Worm (Caenorhabditis elegans): ENCODE measurements around the gene arf-1.

DNA sequence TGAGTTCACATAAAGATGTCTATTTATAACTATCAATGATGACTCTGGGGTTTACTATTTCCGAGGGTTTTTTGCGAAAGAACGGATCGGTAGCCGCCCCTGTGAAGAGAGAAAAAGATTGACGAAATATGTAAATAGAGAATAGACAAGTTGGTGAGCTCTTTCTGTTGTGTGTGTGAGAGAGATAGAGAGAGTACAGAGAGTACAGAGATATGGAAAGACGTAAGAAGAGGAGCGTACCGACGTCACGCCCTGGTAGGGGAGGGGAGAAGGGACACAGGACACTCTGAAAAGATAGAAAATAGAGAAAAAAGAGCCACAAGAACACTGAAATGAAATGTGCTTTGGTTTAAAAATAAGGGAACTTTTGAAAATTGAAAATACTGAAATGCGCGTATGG is 26.4 kb upstream of the arf-1 start:
- no peak for TF ChIP-seq W03F9.2 (tag; optimal IDR thresholded peaks at IDR 0.05)
- no peak for TF ChIP-seq him-1 (tag; optimal IDR thresholded peaks at IDR 0.05)
- TF ChIP-seq dao-5 (tag; optimal IDR thresholded peaks at IDR 0.05) = no peak
